Fruit fly (Drosophila melanogaster) whole organism, embryonic: ENCODE results near the gene CG31872.
A peak's percentile ranks its signal among the peaks of the same experiment; 100 is the strongest.

Experiments
- Asciz ChIP-seq: fragments of 200-800 bp; sonication (Bioruptor generic); optimal IDR thresholded peaks from 2 replicates; lab custom pipeline; 2017; ENCODE audit warnings: missing biosample characterization, mild to moderate bottlenecking, missing genetic modification characterization, missing genetic modification reagents
- CG10209 ChIP-seq: fragments of 200-800 bp; sonication (Bioruptor generic); optimal IDR thresholded peaks from 3 replicates; lab custom pipeline; 2017; ENCODE audit warnings: missing biosample characterization, mild to moderate bottlenecking, missing genetic modification characterization, missing genetic modification reagents
- CG10321 ChIP-seq: fragments of 200-800 bp; sonication (Bioruptor generic); IDR thresholded peaks from 2 replicates; pipeline ENCODE4 v1.3.6; 2022; ENCODE audit warnings: missing biosample characterization, missing genetic modification characterization
- CG10543 ChIP-seq: fragments of 200-800 bp; sonication (Bioruptor generic); optimal IDR thresholded peaks from 3 replicates; lab custom pipeline; 2017; ENCODE audit warnings: missing biosample characterization, mild to moderate bottlenecking, missing genetic modification characterization, moderate library complexity
- CG11247 ChIP-seq: fragments of 200-800 bp; sonication (Bioruptor generic); IDR thresholded peaks from 2 replicates; pipeline ENCODE4 v1.3.6; 2022; ENCODE audit warnings: missing biosample characterization, missing genetic modification characterization
- CG11456 ChIP-seq: fragments of 200-800 bp; sonication (Bioruptor generic); IDR thresholded peaks from 3 replicates; pipeline ENCODE4 v1.3.6; 2022; ENCODE audit warnings: missing biosample characterization, missing genetic modification characterization
- CG13296 ChIP-seq: fragments of 200-800 bp; sonication (Bioruptor generic); optimal IDR thresholded peaks from 3 replicates; lab custom pipeline; 2018; ENCODE audit warnings: missing biosample characterization, mild to moderate bottlenecking, missing genetic modification characterization
- CG13775 ChIP-seq: fragments of 200-800 bp; sonication (Bioruptor generic); optimal IDR thresholded peaks from 3 replicates; lab custom pipeline; 2017; ENCODE audit warnings: missing biosample characterization, mild to moderate bottlenecking, missing genetic modification characterization
- CG14860 ChIP-seq: fragments of 200-800 bp; sonication (Bioruptor generic); IDR thresholded peaks from 3 replicates; pipeline ENCODE4 v1.3.6; 2022; ENCODE audit warnings: missing biosample characterization, missing genetic modification characterization; ENCODE audit not compliant: partially characterized antibody
- CG15073 ChIP-seq: fragments of 200-800 bp; sonication (Bioruptor generic); optimal IDR thresholded peaks from 2 replicates; lab custom pipeline; 2016; ENCODE audit warnings: missing biosample characterization, missing genetic modification characterization
- CG15269 ChIP-seq: fragments of 200-800 bp; sonication (Bioruptor generic); optimal IDR thresholded peaks from 2 replicates; lab custom pipeline; 2018; ENCODE audit warnings: missing biosample characterization, mild to moderate bottlenecking, missing genetic modification characterization, moderate library complexity
- CG1792 ChIP-seq: fragments of 200-800 bp; sonication (Bioruptor generic); optimal IDR thresholded peaks from 2 replicates; lab custom pipeline; 2016; ENCODE audit warnings: missing biosample characterization, missing genetic modification characterization
- CG34376 ChIP-seq: fragments of 200-800 bp; sonication (Bioruptor generic); optimal IDR thresholded peaks from 2 replicates; lab custom pipeline; 2018; ENCODE audit warnings: missing biosample characterization, mild to moderate bottlenecking, missing genetic modification characterization
- CG4730 ChIP-seq: fragments of 200-800 bp; sonication (Bioruptor generic); IDR thresholded peaks from 2 replicates; pipeline ENCODE4 v1.3.6; 2022; ENCODE audit warnings: missing biosample characterization, missing genetic modification characterization
- CG7839 ChIP-seq: fragments of 200-800 bp; sonication (Bioruptor generic); optimal IDR thresholded peaks from 3 replicates; lab custom pipeline; 2018; ENCODE audit warnings: missing biosample characterization, mild to moderate bottlenecking, missing genetic modification characterization, moderate library complexity
- CG9817 ChIP-seq: fragments of 200-800 bp; sonication (Bioruptor generic); optimal IDR thresholded peaks from 2 replicates; lab custom pipeline; 2018; ENCODE audit warnings: missing biosample characterization, mild to moderate bottlenecking, missing genetic modification characterization, moderate library complexity
- Dad ChIP-seq: fragments of 200-800 bp; sonication (Bioruptor generic); optimal IDR thresholded peaks from 3 replicates; lab custom pipeline; 2016; ENCODE audit warnings: missing biosample characterization, missing genetic modification characterization
- Doc3 ChIP-seq: fragments of 200-800 bp; sonication (Bioruptor generic); IDR thresholded peaks from 3 replicates; pipeline ENCODE4 v1.3.6; 2022; ENCODE audit warnings: missing biosample characterization, missing genetic modification characterization; ENCODE audit not compliant: partially characterized antibody
- Drgx ChIP-seq: fragments of 200-800 bp; sonication (Bioruptor generic); IDR thresholded peaks from 2 replicates; pipeline ENCODE4 v1.3.6; 2022; ENCODE audit warnings: missing biosample characterization, missing genetic modification characterization
- HHEX ChIP-seq: fragments of 200-800 bp; sonication (Bioruptor generic); optimal IDR thresholded peaks from 3 replicates; lab custom pipeline; 2017; ENCODE audit warnings: missing biosample characterization, mild to moderate bottlenecking, missing genetic modification characterization, missing genetic modification reagents
- Hmx ChIP-seq: fragments of 200-800 bp; sonication (Bioruptor generic); optimal IDR thresholded peaks from 2 replicates; lab custom pipeline; 2016; ENCODE audit warnings: missing biosample characterization, missing genetic modification characterization
- Mrtf ChIP-seq: fragments of 200-800 bp; sonication (Bioruptor generic); IDR thresholded peaks from 3 replicates; pipeline ENCODE4 v1.3.6; 2022; ENCODE audit warnings: missing biosample characterization, missing genetic modification characterization
- NC2β ChIP-seq: fragments of 200-800 bp; sonication (Bioruptor generic); optimal IDR thresholded peaks from 2 replicates; lab custom pipeline; 2016; ENCODE audit warnings: missing biosample characterization, missing genetic modification characterization
- NFAT ChIP-seq: fragments of 200-800 bp; sonication (Bioruptor generic); IDR thresholded peaks from 2 replicates; pipeline ENCODE4 v1.3.6; 2022; ENCODE audit warnings: missing biosample characterization, missing genetic modification characterization
- NK7.1 ChIP-seq: fragments of 200-800 bp; sonication (Bioruptor generic); optimal IDR thresholded peaks from 3 replicates; lab custom pipeline; 2016; ENCODE audit warnings: missing biosample characterization, missing genetic modification characterization
- NfI ChIP-seq: fragments of 200-800 bp; sonication (Bioruptor generic); optimal IDR thresholded peaks from 3 replicates; lab custom pipeline; 2018; ENCODE audit warnings: missing biosample characterization, mild to moderate bottlenecking, missing genetic modification characterization, moderate library complexity
- Six4 ChIP-seq: fragments of 200-800 bp; sonication (Bioruptor generic); optimal IDR thresholded peaks from 2 replicates; lab custom pipeline; 2016; ENCODE audit warnings: missing biosample characterization, missing genetic modification characterization
- TFAM ChIP-seq: fragments of 200-800 bp; sonication (Bioruptor generic); optimal IDR thresholded peaks from 2 replicates; lab custom pipeline; 2017; ENCODE audit warnings: missing biosample characterization, missing genetic modification characterization, inconsistent platforms
- Usf ChIP-seq: fragments of 200-800 bp; sonication (Bioruptor generic); optimal IDR thresholded peaks from 2 replicates; lab custom pipeline; 2017; ENCODE audit warnings: missing genotype, missing biosample characterization, missing genetic modification characterization
- YL-1 ChIP-seq: fragments of 200-800 bp; sonication (Bioruptor generic); optimal IDR thresholded peaks from 3 replicates; lab custom pipeline; 2017; ENCODE audit warnings: missing biosample characterization, mild to moderate bottlenecking, missing genetic modification characterization
- amos ChIP-seq: fragments of 200-800 bp; sonication (Bioruptor generic); IDR thresholded peaks from 2 replicates; pipeline ENCODE4 v1.3.6; 2022; ENCODE audit warnings: missing biosample characterization, missing genetic modification characterization; ENCODE audit not compliant: partially characterized antibody
- bowl ChIP-seq: fragments of 200-800 bp; sonication (Bioruptor generic); IDR thresholded peaks from 2 replicates; pipeline ENCODE4 v1.3.6; 2022; ENCODE audit warnings: missing biosample characterization, missing genetic modification characterization
- bsh ChIP-seq, 2 experiments: fragments of 200-800 bp; sonication (Bioruptor generic); optimal IDR thresholded peaks; 2 replicates each; lab custom pipeline; 2017 to 2018; ENCODE audit warnings: mild to moderate bottlenecking in 2 of 2, missing biosample characterization in 2 of 2, missing genetic modification characterization in 2 of 2, moderate library complexity in 1 of 2
- corto ChIP-seq: fragments of 200-800 bp; sonication (Bioruptor generic); optimal IDR thresholded peaks from 2 replicates; lab custom pipeline; 2016; ENCODE audit warnings: missing biosample characterization, mild to moderate bottlenecking, missing genetic modification characterization, moderate library complexity
- dati ChIP-seq: fragments of 200-800 bp; sonication (Bioruptor generic); IDR thresholded peaks from 2 replicates; pipeline ENCODE4 v1.3.6; 2022; ENCODE audit warnings: missing biosample characterization, missing genetic modification characterization
- fu2 ChIP-seq: fragments of 200-800 bp; sonication (Bioruptor generic); optimal IDR thresholded peaks from 2 replicates; lab custom pipeline; 2016; ENCODE audit warnings: missing biosample characterization, missing genetic modification characterization
- grn ChIP-seq: fragments of 200-800 bp; sonication (Bioruptor generic); optimal IDR thresholded peaks from 3 replicates; lab custom pipeline; 2017; ENCODE audit warnings: missing biosample characterization, missing genetic modification characterization
- jigr1 ChIP-seq: fragments of 200-800 bp; sonication (Bioruptor generic); IDR thresholded peaks from 3 replicates; pipeline ENCODE4 v1.3.6; 2022; ENCODE audit warnings: missing biosample characterization, missing genetic modification characterization
- jumu ChIP-seq: fragments of 200-800 bp; sonication (Bioruptor generic); optimal IDR thresholded peaks from 3 replicates; lab custom pipeline; 2016; ENCODE audit warnings: missing biosample characterization, missing genetic modification characterization
- klu ChIP-seq: fragments of 200-800 bp; sonication (Bioruptor generic); IDR thresholded peaks from 2 replicates; pipeline ENCODE4 v1.3.6; 2022; ENCODE audit warnings: missing biosample characterization, missing genetic modification characterization
- lbe ChIP-seq: fragments of 200-800 bp; sonication (Bioruptor generic); optimal IDR thresholded peaks from 2 replicates; lab custom pipeline; 2016; ENCODE audit warnings: missing biosample characterization, mild to moderate bottlenecking, missing genetic modification characterization
- luna ChIP-seq: fragments of 200-800 bp; sonication (Bioruptor generic); optimal IDR thresholded peaks from 2 replicates; lab custom pipeline; 2016; ENCODE audit warnings: missing biosample characterization, missing genetic modification characterization
- mirr ChIP-seq: fragments of 200-800 bp; sonication (Bioruptor generic); optimal IDR thresholded peaks from 3 replicates; lab custom pipeline; 2018; ENCODE audit warnings: missing biosample characterization, mild to moderate bottlenecking, missing genetic modification characterization
- pho ChIP-seq: fragments of 200-800 bp; sonication (Bioruptor generic); optimal IDR thresholded peaks from 2 replicates; lab custom pipeline; 2016; ENCODE audit warnings: missing biosample characterization, missing genetic modification characterization
- pita ChIP-seq: fragments of 200-800 bp; sonication (Bioruptor generic); optimal IDR thresholded peaks from 2 replicates; lab custom pipeline; 2017; ENCODE audit warnings: missing biosample characterization, mild to moderate bottlenecking, missing genetic modification characterization
- sens-2 ChIP-seq: fragments of 200-800 bp; sonication (Bioruptor generic); IDR thresholded peaks from 2 replicates; pipeline ENCODE4 v1.3.6; 2022; ENCODE audit warnings: missing biosample characterization, missing genetic modification characterization
- shn ChIP-seq: fragments of 200-800 bp; sonication (Bioruptor generic); optimal IDR thresholded peaks from 3 replicates; lab custom pipeline; 2016; ENCODE audit warnings: missing biosample characterization, missing genetic modification characterization
- sisA ChIP-seq: fragments of 200-800 bp; sonication (Bioruptor generic); IDR thresholded peaks from 2 replicates; pipeline ENCODE4 v1.3.6; 2022; ENCODE audit warnings: missing biosample characterization, missing genetic modification characterization
- slbo ChIP-seq: fragments of 200-800 bp; sonication (Bioruptor generic); IDR thresholded peaks from 2 replicates; pipeline ENCODE4 v1.3.6; 2022; ENCODE audit warnings: missing biosample characterization, missing genetic modification characterization
- so ChIP-seq: fragments of 200-800 bp; sonication (Bioruptor generic); IDR thresholded peaks from 3 replicates; pipeline ENCODE4 v1.3.6; 2022; ENCODE audit warnings: missing biosample characterization, missing genetic modification characterization
- wor ChIP-seq: fragments of 200-800 bp; sonication (Bioruptor generic); IDR thresholded peaks from 2 replicates; pipeline ENCODE4 v1.3.6; 2022; ENCODE audit warnings: missing biosample characterization, missing genetic modification characterization

The CG31872 gene

dm6 chr2L:10616767-10617166 is 23.0 kb upstream of the CG31872 start (continued):
- TF ChIP-seq sens-2 (GFP tag; lab: Robert Waterston, UW) (no peak), bowl (GFP tag; lab: Robert Waterston, UW) (peak; percentile 57; the same call in 1 of the 2 replicates), amos (no peak), CG4730 (GFP tag; lab: Robert Waterston, UW) (peak; percentile 77), jumu (GFP tag; lab: Kevin White, UChicago) (peak; percentile 59), NC2β (peak; percentile 54), slbo (GFP tag; lab: Robert Waterston, UW) (peak; percentile 61), CG10321 (GFP tag; lab: Robert Waterston, UW) (peak; percentile 12; the same call in 1 of the 2 replicates), grn (GFP tag; lab: Kevin White, UChicago) (no peak), Dad (GFP tag; lab: Kevin White, UChicago) (peak; percentile 26), TFAM (GFP tag; lab: Kevin White, UChicago) (no peak), CG7839 (tag; lab: Kevin White, UChicago) (peak; percentile 81), sisA (GFP tag; lab: Robert Waterston, UW) (peak; percentile 80), NFAT (no peak), fu2 (no peak), bsh (GFP tag; optimal IDR thresholded peaks at IDR 0.05; lab: Kevin White, UChicago) (peak; percentile 80 to 88), NfI (GFP tag; lab: Kevin White, UChicago) (peak; percentile 53), CG11456 (no peak), Doc3 (no peak), shn (GFP tag; lab: Kevin White, UChicago) (peak; percentile 44), pho (peak; percentile 4), YL-1 (GFP tag; lab: Kevin White, UChicago) (no peak), NK7.1 (GFP tag; lab: Kevin White, UChicago) (peak; percentile 37), corto (GFP tag; lab: Kevin White, UChicago) (no peak), klu (GFP tag; lab: Robert Waterston, UW) (0 out of 2 replicates have a peak, but pooled peaks have one; percentile 41), HHEX (GFP tag; lab: Kevin White, UChicago) (peak; percentile 52), Usf (GFP tag; lab: Kevin White, UChicago) (peak; percentile 10), CG11247 (GFP tag; lab: Robert Waterston, UW) (peak; percentile 52; the same call in 1 of the 2 replicates), Six4 (GFP tag; lab: Kevin White, UChicago) (peak; percentile 57), mirr (GFP tag; lab: Kevin White, UChicago) (no peak), CG10543 (GFP tag; lab: Kevin White, UChicago) (no peak), wor (GFP tag; lab: Robert Waterston, UW) (peak; percentile 64), CG13775 (GFP tag; lab: Kevin White, UChicago) (peak; percentile 30), CG13296 (no peak), Drgx (GFP tag; lab: Robert Waterston, UW) (peak; percentile 96), CG15073 (no peak), CG34376 (GFP tag; lab: Kevin White, UChicago) (no peak), CG9817 (peak; percentile 42), CG1792 (GFP tag; lab: Kevin White, UChicago) (peak; percentile 19), CG14860 (GFP tag; lab: Robert Waterston, UW) (no peak), pita (GFP tag; lab: Kevin White, UChicago) (no peak), luna (no peak), CG10209 (GFP tag; lab: Kevin White, UChicago) (peak; percentile 68), so (GFP tag; lab: Robert Waterston, UW) (peak; percentile 86), lbe (GFP tag; lab: Kevin White, UChicago) (no peak), Mrtf (GFP tag; lab: Robert Waterston, UW) (peak; percentile 57; the same call in 2 of the 3 replicates), CG15269 (tag; lab: Kevin White, UChicago) (peak; percentile 57), Asciz (GFP tag; lab: Kevin White, UChicago) (peak; percentile 68), Hmx (GFP tag; lab: Kevin White, UChicago) (no peak), dati (peak; percentile 66; the same call in 1 of the 2 replicates), jigr1 (GFP tag; lab: Robert Waterston, UW) (0 out of 3 replicates have a peak, but pooled peaks have one; percentile 36)
